Fruit fly (Drosophila melanogaster) whole organism, wandering third instar larva: Measurements from ENCODE around the gene CG9682.

Experiments
- Hr78 ChIP-seq: fragments of >200 bp; optimal IDR thresholded peaks from 2 replicates; lab custom pipeline; 2017; ENCODE audit warnings: missing biosample characterization, missing genetic modification characterization
- Vsx2 ChIP-seq: fragments of 200-300, 225-300 bp; sonication (Bioruptor generic); optimal IDR thresholded peaks from 2 replicates; lab custom pipeline; 2018; ENCODE audit warnings: missing biosample characterization, missing genetic modification characterization; ENCODE audit not compliant: partially characterized antibody
- ey ChIP-seq: fragments of 200-800 bp; sonication (Bioruptor generic); optimal IDR thresholded peaks from 2 replicates; lab custom pipeline; 2016; ENCODE audit warnings: missing biosample characterization, missing genetic modification characterization
- lola ChIP-seq: fragments of >200 bp; optimal IDR thresholded peaks from 2 replicates; lab custom pipeline; 2017; ENCODE audit warnings: missing biosample characterization, missing genetic modification characterization
- psq ChIP-seq: fragments of 200-800 bp; sonication (Bioruptor generic); optimal IDR thresholded peaks from 3 replicates; lab custom pipeline; 2017; ENCODE audit warnings: missing biosample characterization, mild to moderate bottlenecking, missing genetic modification characterization, moderate library complexity

DNA sequence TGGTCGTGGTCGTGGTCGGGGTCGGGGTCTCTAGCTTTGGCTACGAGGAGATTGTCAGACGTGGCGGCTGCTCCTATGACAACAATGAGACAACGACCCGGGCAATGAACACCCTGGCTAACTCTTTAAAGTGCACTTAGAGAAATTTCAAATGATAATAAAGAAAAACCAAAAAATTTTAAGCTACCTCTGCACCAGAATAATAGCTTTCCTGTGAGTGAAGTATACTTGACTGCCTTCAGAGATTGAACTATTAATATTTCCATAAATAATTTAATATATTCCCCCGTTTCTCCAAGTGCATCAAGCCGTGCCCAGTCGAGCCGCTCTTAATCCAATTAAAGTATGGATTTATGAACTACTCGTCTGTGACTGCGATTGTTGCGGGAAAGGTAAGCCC is 13.0 kb downstream of the CG9682 start:
- TF ChIP-seq psq (GFP tag; lab: Kevin White, UChicago) (no peak), Vsx2 (no peak), Hr78 (GFP tag; lab: Kevin White, UChicago) (no peak), ey (GFP tag; lab: Kevin White, UChicago) (no peak), lola (no peak)
